Worm (Caenorhabditis elegans): ENCODE data around the gene snx-14.

DNA sequence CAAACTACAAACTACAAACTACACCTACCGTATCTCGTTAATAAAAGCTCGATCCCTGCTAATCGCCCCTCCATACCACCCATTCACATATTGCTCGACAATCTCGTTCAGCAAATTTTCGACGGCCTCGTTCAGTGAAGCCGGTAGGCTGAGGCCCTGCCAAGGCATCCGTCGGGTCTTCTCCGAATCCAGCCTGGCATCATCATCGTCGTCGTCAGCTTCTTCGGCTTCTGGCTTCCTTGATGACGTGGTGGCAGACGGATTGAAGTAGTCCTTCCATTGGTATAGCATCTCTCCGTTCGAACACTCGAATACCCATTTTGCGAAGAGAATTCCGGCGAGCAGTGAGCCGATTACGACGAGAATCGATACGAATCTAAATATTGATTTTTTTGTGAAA lies 361 bp downstream of the snx-14 start:
- TF ChIP-seq lsy-2 (tag; optimal IDR thresholded peaks at IDR 0.05) (no peak), elt-1 (tag; optimal IDR thresholded peaks at IDR 0.05; ENCODE audit: borderline replicate concordance, insufficient read depth) (no peak), nhr-237 (tag; optimal IDR thresholded peaks at IDR 0.05) (no peak), nhr-28 (tag; optimal IDR thresholded peaks at IDR 0.05) (no peak), ztf-11 (tag; optimal IDR thresholded peaks at IDR 0.05) (no peak), unc-62 (GFP tag; optimal IDR thresholded peaks at IDR 0.05) (no peak)

Data from whole organism, mixed stage, embryonic.